In the genomic region with DNA sequence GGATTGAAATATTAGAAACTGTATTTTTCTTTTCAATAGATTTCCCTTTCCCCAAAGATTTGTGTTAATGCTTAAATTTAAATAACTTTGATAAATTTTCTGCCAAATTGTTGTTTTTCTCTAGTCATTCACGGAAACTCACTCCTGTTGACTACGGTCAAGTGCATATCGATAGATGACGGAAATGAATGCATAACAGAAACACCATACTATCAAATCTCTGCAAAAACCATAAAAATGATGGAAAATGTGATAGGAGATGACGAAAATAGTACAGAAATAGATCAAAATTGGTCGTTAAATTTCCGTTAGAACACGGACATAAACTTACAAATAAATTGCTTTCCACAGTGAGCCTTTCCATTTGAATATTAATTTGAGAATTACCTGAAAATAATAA, we compare ENCODE assay signal across 2 worm cellular contexts.
TF ChIP-seq lines count a peak whose summit lies in the region.

No protein-coding gene starts in this region.

TF ChIP-seq in whole organism, L3 larva, 47 proteins besides CTCF, POLR2A, EP300 and RAD21:
- peak; percentile 45 for TF ChIP-seq elt-2 (tag; optimal IDR thresholded peaks at IDR 0.05; lab: Kevin White, UChicago)
- TF ChIP-seq pqm-1 (tag; optimal IDR thresholded peaks at IDR 0.05; lab: Kevin White, UChicago): peak; percentile 12
- no peak for TF ChIP-seq mml-1 (tag; optimal IDR thresholded peaks at IDR 0.05; lab: Kevin White, UChicago)
- no peak for TF ChIP-seq egl-5 (tag; optimal IDR thresholded peaks at IDR 0.05; lab: Kevin White, UChicago)
- no peak for TF ChIP-seq skn-1 (tag; optimal IDR thresholded peaks at IDR 0.05; lab: Kevin White, UChicago)

TF ChIP-seq in whole organism, L4 larva, 104 proteins besides CTCF, POLR2A, EP300 and RAD21:
- TF ChIP-seq fos-1 (tag; optimal IDR thresholded peaks at IDR 0.05; lab: Kevin White, UChicago) (no peak), php-3 (GFP tag; IDR thresholded peaks at IDR 0.05; lab: Robert Waterston, UW) (peak; percentile 80; the same call in 1 of the 2 replicates), snpc-1.2 (GFP tag; IDR thresholded peaks at IDR 0.05; lab: Robert Waterston, UW) (no peak), nhr-111 (GFP tag; optimal IDR thresholded peaks at IDR 0.05; lab: Kevin White, UChicago) (no peak), daf-16 (GFP tag; optimal IDR thresholded peaks at IDR 0.05; lab: Kevin White, UChicago) (no peak), daf-16 (tag; optimal IDR thresholded peaks at IDR 0.05; lab: Kevin White, UChicago) (peak; percentile 56), madf-9 (GFP tag; conservative IDR thresholded peaks at IDR 0.05; lab: Robert Waterston, UW) (no peak)
